Worm (Caenorhabditis elegans): ENCODE data around the gene C30G12.1.

C30G12.1 gene

DNA sequence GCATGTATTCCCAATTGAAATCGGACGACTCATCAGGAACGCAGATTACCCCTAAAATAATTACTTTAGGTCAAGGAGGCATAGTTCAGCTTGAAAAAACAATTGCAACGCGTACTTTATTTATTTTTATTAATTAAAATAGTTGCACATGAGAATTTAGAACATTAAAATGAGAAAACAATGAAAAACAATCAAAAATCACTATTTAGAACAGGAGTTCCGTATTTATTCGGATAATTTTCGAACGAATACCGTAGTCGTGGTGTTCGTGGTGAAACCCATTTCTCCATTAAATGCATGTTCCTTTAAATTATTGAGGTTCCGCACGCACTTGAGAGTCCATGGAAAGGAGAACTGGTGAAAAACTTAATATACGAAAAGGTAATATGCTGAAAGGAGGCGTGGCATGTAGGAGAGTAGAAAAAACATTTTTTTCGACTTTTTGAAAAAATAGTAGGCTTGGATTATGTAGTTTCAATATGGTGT, 902 bp upstream of the C30G12.1 start, which contains the start of gene puf-8:
Gene puf-8 (minus strand): TSS at position 51 of the 486 bp plus-strand sequence.
- TF ChIP-seq nhr-12 (tag; optimal IDR thresholded peaks at IDR 0.05) (no peak), snpc-4 (tag; optimal IDR thresholded peaks at IDR 0.05) (no peak), jun-1 (tag; optimal IDR thresholded peaks at IDR 0.05) (no peak), nhr-23 (tag; optimal IDR thresholded peaks at IDR 0.05) (no peak), skn-1 (tag; optimal IDR thresholded peaks at IDR 0.05) (no peak), nhr-43 (tag; optimal IDR thresholded peaks at IDR 0.05; ENCODE audit: poor library complexity, severe bottlenecking) (no peak), egl-5 (tag; optimal IDR thresholded peaks at IDR 0.05) (no peak), nhr-77 (tag; optimal IDR thresholded peaks at IDR 0.05) (no peak), elt-1 (tag; optimal IDR thresholded peaks at IDR 0.05) (no peak), ceh-9 (tag; optimal IDR thresholded peaks at IDR 0.05) (no peak), nhr-25 (tag; optimal IDR thresholded peaks at IDR 0.05) (no peak), fkh-10 (GFP tag; optimal IDR thresholded peaks at IDR 0.05) (no peak), eor-1 (tag; optimal IDR thresholded peaks at IDR 0.05) (no peak)

- TF ChIP-seq nhr-43 (tag; optimal IDR thresholded peaks at IDR 0.05; ENCODE audit: poor library complexity, severe bottlenecking) (peak; percentile 75), lin-15B (tag; optimal IDR thresholded peaks at IDR 0.05) (peak; percentile 47), jun-1 (tag; optimal IDR thresholded peaks at IDR 0.05) (peak; percentile 31), elt-2 (tag; optimal IDR thresholded peaks at IDR 0.05) (peak; percentile 47), ceh-82 (tag; optimal IDR thresholded peaks at IDR 0.05) (peak; percentile 29), snpc-4 (tag; optimal IDR thresholded peaks at IDR 0.05) (peak; percentile 83), nhr-11 (tag; optimal IDR thresholded peaks at IDR 0.05) (no peak), egl-27 (tag; optimal IDR thresholded peaks at IDR 0.05) (no peak), ceh-16 (tag; optimal IDR thresholded peaks at IDR 0.05) (no peak), hmg-11 (tag; optimal IDR thresholded peaks at IDR 0.05) (no peak), elt-3 (tag; optimal IDR thresholded peaks at IDR 0.05) (no peak), nhr-12 (tag; optimal IDR thresholded peaks at IDR 0.05) (no peak), mml-1 (tag; optimal IDR thresholded peaks at IDR 0.05) (no peak), nhr-25 (tag; optimal IDR thresholded peaks at IDR 0.05) (peak; percentile 69), nhr-76 (tag; optimal IDR thresholded peaks at IDR 0.05) (no peak), tbx-2 (tag; optimal IDR thresholded peaks at IDR 0.05) (no peak), pqm-1 (tag; optimal IDR thresholded peaks at IDR 0.05) (no peak), R02D3.7 (tag; optimal IDR thresholded peaks at IDR 0.05) (peak; percentile 53), ama-1 (optimal IDR thresholded peaks at IDR 0.05) (no peak), lsy-12 (tag; optimal IDR thresholded peaks at IDR 0.05) (peak; percentile 25)
Measured at ce11 chrII:7301670-7302151, 2.6 kb downstream of the C30G12.1 start, which contains the start of gene cul-4. Gene cul-4, plus strand, starts transcription at chrII:7302101.

ce11 chrII:7305558-7305957, 6.4 kb downstream of the C30G12.1 start, which contains the start of gene brf-1:
Gene brf-1, plus strand, starts transcription at chrII:7305858.
- no peak for TF ChIP-seq jun-1 (tag; optimal IDR thresholded peaks at IDR 0.05)
- no peak for TF ChIP-seq ama-1 (optimal IDR thresholded peaks at IDR 0.05)
- no peak for TF ChIP-seq eor-1 (tag; optimal IDR thresholded peaks at IDR 0.05)
- no peak for TF ChIP-seq nhr-67 (tag; optimal IDR thresholded peaks at IDR 0.05)
- no peak for TF ChIP-seq lin-15B (tag; optimal IDR thresholded peaks at IDR 0.05)
- no peak for TF ChIP-seq ceh-82 (tag; optimal IDR thresholded peaks at IDR 0.05)
- no peak for TF ChIP-seq pqm-1 (tag; optimal IDR thresholded peaks at IDR 0.05)
- TF ChIP-seq zag-1 (tag; optimal IDR thresholded peaks at IDR 0.05), result no peak
- no peak for TF ChIP-seq unc-39 (tag; optimal IDR thresholded peaks at IDR 0.05)
- TF ChIP-seq nhr-11 (tag; optimal IDR thresholded peaks at IDR 0.05), result no peak
- TF ChIP-seq nhr-77 (tag; optimal IDR thresholded peaks at IDR 0.05), result no peak

ce11 chrII:7310023-7310422, 10.9 kb downstream of the C30G12.1 start, which contains the start of the genes F45E12.5 and cnep-1:
Gene F45E12.5, minus strand, starts transcription at chrII:7310115.
Gene cnep-1, plus strand, starts transcription at chrII:7310348.
- TF ChIP-seq pha-4 (tag; optimal IDR thresholded peaks at IDR 0.05), result peak; percentile 31
- no peak for TF ChIP-seq fkh-10 (GFP tag; optimal IDR thresholded peaks at IDR 0.05)

DNA sequence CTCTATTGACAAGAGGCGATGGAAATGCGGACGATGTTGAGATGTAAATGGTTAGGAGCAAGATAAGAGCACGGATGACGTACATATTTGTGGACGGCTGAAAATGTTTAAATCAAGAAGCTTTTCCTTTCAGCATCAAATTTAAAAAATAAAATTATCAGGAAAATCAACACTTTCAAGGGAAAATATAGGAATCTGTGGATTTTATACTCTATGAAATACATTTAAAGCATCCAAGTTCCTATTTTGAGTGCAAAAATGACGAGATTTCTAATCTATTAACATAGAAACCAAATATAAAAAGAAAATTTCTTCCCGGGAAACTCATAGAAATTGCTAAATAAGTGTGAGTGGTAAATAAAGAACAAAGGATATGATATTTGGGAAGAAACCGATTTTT, 14.9 kb downstream of the C30G12.1 start, which contains the start of gene F45E12.6:
Gene F45E12.6 (minus strand): TSS at position 101 of the 400 bp plus-strand sequence.
- TF ChIP-seq elt-2 (tag; optimal IDR thresholded peaks at IDR 0.05) (no peak), skn-1 (tag; optimal IDR thresholded peaks at IDR 0.05) (no peak), nhr-43 (tag; optimal IDR thresholded peaks at IDR 0.05; ENCODE audit: poor library complexity, severe bottlenecking) (no peak), pqm-1 (tag; optimal IDR thresholded peaks at IDR 0.05) (no peak), tbx-2 (tag; optimal IDR thresholded peaks at IDR 0.05) (no peak), aly-2 (tag; optimal IDR thresholded peaks at IDR 0.05) (no peak), ama-1 (optimal IDR thresholded peaks at IDR 0.05) (no peak), lin-15B (tag; optimal IDR thresholded peaks at IDR 0.05) (no peak), ztf-11 (tag; optimal IDR thresholded peaks at IDR 0.05) (no peak), nhr-77 (tag; optimal IDR thresholded peaks at IDR 0.05) (no peak), lin-39 (tag; optimal IDR thresholded peaks at IDR 0.05) (no peak), nhr-76 (tag; optimal IDR thresholded peaks at IDR 0.05) (no peak), ceh-16 (tag; optimal IDR thresholded peaks at IDR 0.05) (no peak), lsy-12 (tag; optimal IDR thresholded peaks at IDR 0.05) (no peak), ceh-28 (tag; optimal IDR thresholded peaks at IDR 0.05) (no peak), daf-12 (tag; optimal IDR thresholded peaks at IDR 0.05) (no peak)

Measured in whole organism, L3 larva.